Worm (Caenorhabditis elegans): ENCODE data around the gene pigg-1.
A peak's percentile ranks its signal among the peaks of the same experiment; 100 is the strongest.

Gene pigg-1

DNA sequence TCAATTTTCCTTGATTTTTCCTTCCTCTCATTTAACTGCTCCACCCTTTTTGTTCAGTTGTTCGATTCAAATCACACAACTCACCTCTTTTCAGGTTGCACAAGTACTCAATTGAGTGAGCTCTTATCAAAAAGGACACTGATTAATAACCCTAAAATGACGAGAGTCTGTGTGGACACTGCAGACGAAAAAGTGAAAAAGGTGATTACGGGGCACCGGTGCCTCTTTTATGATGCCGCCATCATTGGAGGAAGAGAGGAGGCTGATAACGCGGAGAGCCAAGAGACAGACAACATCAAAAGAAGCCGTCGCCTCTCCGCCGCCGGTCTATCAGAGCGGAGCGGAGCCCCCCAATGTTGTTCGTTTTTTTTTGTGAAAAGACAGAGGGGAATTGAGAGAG lies 25.1 kb upstream of the pigg-1 start, which contains the start of gene sptf-2 (continued):
- TF ChIP-seq fkh-10 (GFP tag; optimal IDR thresholded peaks at IDR 0.05) (no peak), spr-3 (GFP tag; optimal IDR thresholded peaks at IDR 0.05) (no peak), daf-8 (GFP tag; IDR thresholded peaks at IDR 0.05) (no peak), aha-1 (tag) (peak; percentile 50), php-3 (GFP tag; IDR thresholded peaks at IDR 0.05) (peak; percentile 97), sdz-12 (GFP tag; optimal IDR thresholded peaks at IDR 0.05) (no peak), mdl-1 (tag; optimal IDR thresholded peaks at IDR 0.05) (no peak), dmd-8 (GFP tag; IDR thresholded peaks at IDR 0.05) (no peak), tra-1 (GFP tag; IDR thresholded peaks at IDR 0.05) (peak; percentile 86), mxl-2 (GFP tag; conservative IDR thresholded peaks at IDR 0.05) (no peak), zfp-3 (GFP tag; conservative IDR thresholded peaks at IDR 0.05) (no peak), nhr-41 (GFP tag; IDR thresholded peaks at IDR 0.05) (peak; percentile 64; the same call in 1 of the 2 replicates), rbr-2 (tag; optimal IDR thresholded peaks at IDR 0.05) (no peak), cey-2 (tag; optimal IDR thresholded peaks at IDR 0.05; ENCODE audit: borderline replicate concordance, insufficient read depth) (no peak), nhr-111 (GFP tag; optimal IDR thresholded peaks at IDR 0.05) (no peak), nhr-11 (tag; optimal IDR thresholded peaks at IDR 0.05) (no peak), attf-4 (tag; optimal IDR thresholded peaks at IDR 0.05) (no peak), ceh-82 (tag; optimal IDR thresholded peaks at IDR 0.05) (no peak), dmd-6 (GFP tag; IDR thresholded peaks at IDR 0.05) (peak; percentile 84), egl-43 (GFP tag; IDR thresholded peaks at IDR 0.05) (no peak), lsy-2 (tag; optimal IDR thresholded peaks at IDR 0.05) (no peak), ceh-28 (tag; optimal IDR thresholded peaks at IDR 0.05) (no peak), nhr-6 (tag; optimal IDR thresholded peaks at IDR 0.05) (peak; percentile 59), dpl-1 (GFP tag; optimal IDR thresholded peaks at IDR 0.05) (no peak)

DNA sequence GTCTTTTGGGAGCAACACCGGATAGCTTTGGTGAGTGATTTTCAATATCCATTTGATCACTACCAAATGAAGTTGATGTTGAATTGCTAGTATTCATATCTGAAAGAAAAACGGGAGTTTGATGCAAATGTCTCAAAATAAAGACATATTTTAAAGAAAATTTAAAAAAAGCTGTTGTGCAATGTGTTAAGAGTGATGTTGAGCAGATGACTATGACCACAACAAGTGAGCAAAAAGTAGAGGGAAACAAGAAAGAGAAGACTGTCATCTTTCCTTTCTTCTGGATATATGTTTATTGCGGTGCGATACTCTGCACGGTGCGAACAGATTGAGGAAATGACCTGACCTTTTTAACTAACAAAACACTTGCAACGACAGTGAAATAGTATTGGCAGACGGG lies 23.3 kb upstream of the pigg-1 start, which contains the start of gene T22C8.4:
Gene T22C8.4, minus strand, starts transcription at position 101 of the 400 bp plus-strand sequence.
- TF ChIP-seq lin-15B (tag; optimal IDR thresholded peaks at IDR 0.05) (no peak), Y105C5A.15 (GFP tag; IDR thresholded peaks at IDR 0.05) (no peak), madf-9 (GFP tag; conservative IDR thresholded peaks at IDR 0.05) (no peak), dmd-8 (GFP tag; IDR thresholded peaks at IDR 0.05) (no peak), ctbp-1 (GFP tag; IDR thresholded peaks at IDR 0.05) (no peak)

DNA sequence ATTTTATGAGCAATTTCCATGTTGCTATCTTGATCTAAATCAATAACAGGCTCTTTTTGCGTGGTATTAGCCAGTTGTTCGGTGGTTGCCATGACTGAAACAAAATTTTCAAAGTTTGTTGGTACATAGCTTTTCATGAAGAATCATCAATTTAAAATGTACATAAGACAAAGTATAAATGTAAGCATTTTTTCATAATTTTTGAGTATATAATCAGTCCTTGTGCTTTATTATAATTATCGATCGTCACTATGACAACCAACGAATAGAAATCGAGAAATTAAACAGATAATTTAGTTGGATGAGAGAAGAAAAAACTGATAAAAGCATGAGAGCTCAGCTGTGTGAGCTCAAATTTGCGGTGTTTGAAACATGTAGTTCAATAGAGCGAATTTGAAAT lies 21.8 kb upstream of the pigg-1 start, which contains the start of gene T22C8.3:
Gene T22C8.3, minus strand, starts transcription at position 101 of the 400 bp plus-strand sequence.
- TF ChIP-seq nhr-28 (tag; optimal IDR thresholded peaks at IDR 0.05): peak; percentile 14
- no peak for TF ChIP-seq nhr-11 (tag; optimal IDR thresholded peaks at IDR 0.05)

DNA sequence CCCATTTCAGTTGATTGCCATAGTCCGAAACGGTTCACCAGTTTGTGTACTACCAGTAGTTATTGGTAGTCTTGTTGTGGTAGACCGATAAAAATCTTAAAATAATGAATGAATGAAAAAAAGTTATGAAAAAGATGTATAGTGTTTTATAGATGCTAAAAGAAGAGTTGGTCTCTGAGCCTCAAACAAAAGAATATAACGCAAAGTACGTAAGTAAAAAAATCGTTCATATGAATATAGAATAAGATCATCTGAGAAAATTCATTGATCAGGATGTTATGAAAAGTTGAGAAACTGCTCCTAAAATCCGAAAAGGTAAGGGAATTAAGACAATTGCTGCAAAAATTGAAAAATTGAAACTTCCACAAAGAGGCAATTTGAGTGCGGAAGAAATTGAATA lies 17.5 kb upstream of the pigg-1 start, which contains the start of gene chhy-1:
Gene chhy-1, minus strand, starts transcription at position 101 of the 400 bp plus-strand sequence.
- TF ChIP-seq ceh-44 (GFP tag; IDR thresholded peaks at IDR 0.05) (no peak), rbr-2 (tag; optimal IDR thresholded peaks at IDR 0.05) (no peak), ceh-32 (tag; optimal IDR thresholded peaks at IDR 0.05; ENCODE audit: poor library complexity) (no peak), T26A8.4 (GFP tag; IDR thresholded peaks at IDR 0.05) (no peak), lin-29 (GFP tag; IDR thresholded peaks at IDR 0.05) (no peak), madf-5 (GFP tag; IDR thresholded peaks at IDR 0.05) (no peak), lin-1 (GFP tag; IDR thresholded peaks at IDR 0.05) (no peak)

DNA sequence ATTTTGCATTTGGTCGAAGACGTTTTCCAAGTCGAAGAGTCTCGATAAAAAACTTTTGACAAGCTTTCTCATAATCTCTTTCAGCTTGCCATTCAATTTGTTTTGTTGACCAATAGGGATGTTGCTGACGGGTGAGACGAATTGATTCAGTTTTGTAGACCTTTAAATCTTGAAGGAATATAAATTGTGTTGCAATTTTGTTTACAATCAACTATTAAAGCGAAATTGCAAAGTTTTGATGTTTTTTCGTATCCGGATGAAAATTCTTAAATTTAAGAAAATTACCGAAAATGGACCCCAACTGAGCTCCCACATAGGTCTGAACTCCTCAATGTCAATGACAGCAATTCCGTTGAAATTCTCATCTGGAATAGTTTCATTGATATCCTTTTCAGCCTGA lies 16.1 kb upstream of the pigg-1 start:
- TF ChIP-seq zag-1 (tag; optimal IDR thresholded peaks at IDR 0.05): no peak
- TF ChIP-seq lin-13 (GFP tag; optimal IDR thresholded peaks at IDR 0.05): no peak
- TF ChIP-seq madf-5 (GFP tag; IDR thresholded peaks at IDR 0.05): no peak
- no peak for TF ChIP-seq ceh-28 (tag; optimal IDR thresholded peaks at IDR 0.05)
- TF ChIP-seq Y48G9A.11 (GFP tag; IDR thresholded peaks at IDR 0.05): no peak
- peak in 1 of 2 experiments; percentile 91 for TF ChIP-seq unc-62 (GFP tag; optimal IDR thresholded peaks at IDR 0.05 in 1 of 2)
- TF ChIP-seq unc-62 (tag; optimal IDR thresholded peaks at IDR 0.05): no peak
- TF ChIP-seq nhr-237 (tag; optimal IDR thresholded peaks at IDR 0.05): no peak
- TF ChIP-seq tag-97 (GFP tag; IDR thresholded peaks at IDR 0.05): no peak
- TF ChIP-seq mxl-3 (GFP tag; optimal IDR thresholded peaks at IDR 0.05): no peak

All from whole organism, L4 larva.